ENCODE assay signal across 1 fruit fly cellular context in the genomic region with DNA sequence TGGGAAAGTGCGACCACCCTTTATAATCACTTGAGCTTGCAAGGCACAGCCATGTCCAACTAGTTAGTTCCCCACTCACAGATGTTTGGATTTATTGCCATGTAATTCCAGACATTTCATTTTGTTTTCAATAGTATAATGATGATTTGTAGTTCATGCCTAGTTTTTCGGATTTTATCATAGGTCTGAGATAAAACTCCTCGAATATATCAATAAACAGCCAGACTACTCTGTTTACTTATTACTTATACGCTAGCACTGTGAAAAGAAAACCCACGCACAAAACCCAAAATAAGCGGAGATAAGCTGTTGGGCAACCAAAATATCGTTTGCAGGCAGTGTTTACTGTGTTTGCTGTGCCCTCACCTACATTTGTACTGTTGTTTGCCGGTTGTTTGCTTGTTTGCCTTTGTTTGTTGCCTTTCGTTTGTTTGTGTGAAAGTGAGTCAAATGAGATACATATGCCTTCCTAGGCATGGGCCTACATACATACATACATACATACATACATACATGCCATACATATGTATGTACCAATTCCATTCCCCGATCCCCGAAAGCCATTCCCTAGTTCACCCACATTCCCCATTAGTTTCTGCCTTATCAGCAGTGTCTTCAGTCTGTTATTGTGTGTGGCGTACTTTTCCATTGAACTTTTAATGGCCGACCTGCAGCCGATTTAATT.
A peak's percentile ranks its signal among the peaks of the same experiment; 100 is the strongest.
TF ChIP-seq lines count a peak whose summit lies in the region.

No protein-coding gene starts in this region.

TF ChIP-seq in whole organism, embryonic, 481 proteins besides CTCF, POLR2A, EP300 and RAD21 (continued from another document and continues in another):
- TF ChIP-seq Ssrp (tag; optimal IDR thresholded peaks at IDR 0.05; lab: Kevin White, UChicago) (peak; percentile 47), Hr39 (optimal IDR thresholded peaks at IDR 0.05; lab: Kevin White, UChicago) (no peak), Mad (GFP tag; optimal IDR thresholded peaks at IDR 0.05; lab: Kevin White, UChicago) (no peak), CG9727 (GFP tag; optimal IDR thresholded peaks at IDR 0.05; lab: Kevin White, UChicago) (peak; percentile 85), inv (GFP tag; IDR thresholded peaks at IDR 0.05; lab: Robert Waterston, UW; ENCODE audit: partially characterized antibody) (no peak), CG10979 (tag; optimal IDR thresholded peaks at IDR 0.05; lab: Kevin White, UChicago) (peak; percentile 71), CG34376 (GFP tag; optimal IDR thresholded peaks at IDR 0.05; lab: Kevin White, UChicago) (peak; percentile 56), CG2199 (GFP tag; IDR thresholded peaks at IDR 0.05; lab: Robert Waterston, UW) (no peak), CG4282 (GFP tag; optimal IDR thresholded peaks at IDR 0.05; lab: Kevin White, UChicago) (peak; percentile 31), CG6254 (GFP tag; optimal IDR thresholded peaks at IDR 0.05; lab: Kevin White, UChicago) (peak; percentile 73), ro (GFP tag; IDR thresholded peaks at IDR 0.05; lab: Robert Waterston, UW) (no peak), mam (GFP tag; optimal IDR thresholded peaks at IDR 0.05; lab: Kevin White, UChicago) (peak; percentile 35), Taf1 (GFP tag; IDR thresholded peaks at IDR 0.05; lab: Robert Waterston, UW) (peak; percentile 16; the same call in 1 of the 2 replicates), CG13624 (GFP tag; optimal IDR thresholded peaks at IDR 0.05; lab: Kevin White, UChicago) (no peak), phol (tag; optimal IDR thresholded peaks at IDR 0.05; lab: Kevin White, UChicago) (peak; percentile 52), Hey (tag; optimal IDR thresholded peaks at IDR 0.05; lab: Kevin White, UChicago) (peak; percentile 29), ken (GFP tag; IDR thresholded peaks at IDR 0.05; lab: Robert Waterston, UW) (peak; percentile 58; the same call in 1 of the 3 replicates), C15 (GFP tag; IDR thresholded peaks at IDR 0.05; lab: Robert Waterston, UW) (no peak), tup (GFP tag; optimal IDR thresholded peaks at IDR 0.05; lab: Kevin White, UChicago) (peak; percentile 25), en (GFP tag; optimal IDR thresholded peaks at IDR 0.05; lab: Kevin White, UChicago) (peak; percentile 8), pita (GFP tag; optimal IDR thresholded peaks at IDR 0.05; lab: Kevin White, UChicago) (no peak), sens-2 (GFP tag; IDR thresholded peaks at IDR 0.05; lab: Robert Waterston, UW) (0 out of 2 replicates have a peak, but pooled peaks have one; percentile 40), CG16815 (GFP tag; optimal IDR thresholded peaks at IDR 0.05; lab: Kevin White, UChicago) (peak; percentile 26), gro (GFP tag; optimal IDR thresholded peaks at IDR 0.05; lab: Kevin White, UChicago) (no peak), Trl (optimal IDR thresholded peaks at IDR 0.05; lab: Kevin White, UChicago) (no peak), Trl (GFP tag; optimal IDR thresholded peaks at IDR 0.05; lab: Kevin White, UChicago) (peak; percentile 69), Xbp1 (GFP tag; optimal IDR thresholded peaks at IDR 0.05; lab: Kevin White, UChicago) (peak; percentile 40), CG16813 (GFP tag; IDR thresholded peaks at IDR 0.05; lab: Robert Waterston, UW; ENCODE audit: partially characterized antibody) (no peak), ci (GFP tag; IDR thresholded peaks at IDR 0.05; lab: Robert Waterston, UW) (peak; percentile 83), Deaf1 (tag; optimal IDR thresholded peaks at IDR 0.05; lab: Kevin White, UChicago) (no peak), bsh (GFP tag; optimal IDR thresholded peaks at IDR 0.05; lab: Kevin White, UChicago) (peak in 1 of 2 experiments; percentile 80), lola (GFP tag; optimal IDR thresholded peaks at IDR 0.05; lab: Kevin White, UChicago) (peak in 1 of 3 experiments; percentile 60), NC2β (GFP tag; optimal IDR thresholded peaks at IDR 0.05; lab: Kevin White, UChicago) (peak; percentile 50), CG15073 (GFP tag; optimal IDR thresholded peaks at IDR 0.05; lab: Kevin White, UChicago) (no peak), HLH3B (GFP tag; IDR thresholded peaks at IDR 0.05; lab: Robert Waterston, UW) (peak; percentile 59), nerfin-2 (GFP tag; IDR thresholded peaks at IDR 0.05; lab: Robert Waterston, UW; ENCODE audit: partially characterized antibody) (no peak), seq (GFP tag; IDR thresholded peaks at IDR 0.05; lab: Robert Waterston, UW) (peak; percentile 7; the same call in 1 of the 2 replicates), CG10366 (GFP tag; IDR thresholded peaks at IDR 0.05; lab: Robert Waterston, UW) (peak; percentile 19), hth (optimal IDR thresholded peaks at IDR 0.05; lab: Kevin White, UChicago) (no peak), CG11504 (tag; optimal IDR thresholded peaks at IDR 0.05; lab: Kevin White, UChicago) (peak; percentile 74), CG7556 (GFP tag; optimal IDR thresholded peaks at IDR 0.05; lab: Kevin White, UChicago) (peak; percentile 72), CG33557 (GFP tag; optimal IDR thresholded peaks at IDR 0.05; lab: Kevin White, UChicago) (peak; percentile 88), stwl (tag; optimal IDR thresholded peaks at IDR 0.05; lab: Kevin White, UChicago) (peak; percentile 43), CG1024 (GFP tag; IDR thresholded peaks at IDR 0.05; lab: Robert Waterston, UW) (peak; percentile 45), CG32772 (GFP tag; IDR thresholded peaks at IDR 0.05; lab: Robert Waterston, UW) (0 out of 2 replicates have a peak, but pooled peaks have one; percentile 27), maf-S (GFP tag; optimal IDR thresholded peaks at IDR 0.05; lab: Kevin White, UChicago) (peak; percentile 46), z (GFP tag; IDR thresholded peaks at IDR 0.05; lab: Robert Waterston, UW) (peak; percentile 76), D19B (GFP tag; optimal IDR thresholded peaks at IDR 0.05; lab: Kevin White, UChicago) (peak; percentile 8), run (tag; optimal IDR thresholded peaks at IDR 0.05; lab: Kevin White, UChicago) (peak; percentile 43), CG34422 (GFP tag; IDR thresholded peaks at IDR 0.05; lab: Robert Waterston, UW) (no peak), CG1602 (GFP tag; optimal IDR thresholded peaks at IDR 0.05; lab: Kevin White, UChicago) (peak; percentile 72), sc (optimal IDR thresholded peaks at IDR 0.05; lab: Kevin White, UChicago) (no peak), sc (GFP tag; optimal IDR thresholded peaks at IDR 0.05; lab: Kevin White, UChicago) (peak; percentile 77), CG34224 (GFP tag; IDR thresholded peaks at IDR 0.05; lab: Robert Waterston, UW; ENCODE audit: partially characterized antibody) (no peak), Fer2 (tag; optimal IDR thresholded peaks at IDR 0.05; lab: Kevin White, UChicago) (no peak), ems (GFP tag; optimal IDR thresholded peaks at IDR 0.05; lab: Kevin White, UChicago) (peak; percentile 22), ewg (GFP tag; optimal IDR thresholded peaks at IDR 0.05; lab: Kevin White, UChicago) (peak; percentile 41), Usf (GFP tag; optimal IDR thresholded peaks at IDR 0.05; lab: Kevin White, UChicago) (peak; percentile 41), shn (GFP tag; optimal IDR thresholded peaks at IDR 0.05; lab: Kevin White, UChicago) (peak; percentile 69), mirr (GFP tag; optimal IDR thresholded peaks at IDR 0.05; lab: Kevin White, UChicago) (peak; percentile 63), CG10959 (GFP tag; IDR thresholded peaks at IDR 0.05; lab: Robert Waterston, UW) (peak; percentile 45; the same call in 1 of the 2 replicates), BEAF-32 (GFP tag; optimal IDR thresholded peaks at IDR 0.05; lab: Kevin White, UChicago) (no peak), CG1529 (GFP tag; optimal IDR thresholded peaks at IDR 0.05; lab: Kevin White, UChicago) (peak; percentile 81), CG2712 (tag; optimal IDR thresholded peaks at IDR 0.05; lab: Kevin White, UChicago) (peak; percentile 73), CG2678 (tag; optimal IDR thresholded peaks at IDR 0.05; lab: Kevin White, UChicago) (peak; percentile 80), vfl (GFP tag; optimal IDR thresholded peaks at IDR 0.05; lab: Kevin White, UChicago) (no peak), Myb (GFP tag; optimal IDR thresholded peaks at IDR 0.05; lab: Kevin White, UChicago) (peak; percentile 39), Sry-β (GFP tag; optimal IDR thresholded peaks at IDR 0.05; lab: Kevin White, UChicago) (peak; percentile 57), MBD-R2 (GFP tag; IDR thresholded peaks at IDR 0.05; lab: Robert Waterston, UW) (peak; percentile 19; the same call in 1 of the 2 replicates), PHDP (tag; optimal IDR thresholded peaks at IDR 0.05; lab: Kevin White, UChicago) (peak; percentile 64), CG3847 (GFP tag; IDR thresholded peaks at IDR 0.05; lab: Robert Waterston, UW) (no peak), Dref (GFP tag; IDR thresholded peaks at IDR 0.05; lab: Robert Waterston, UW) (no peak), so (GFP tag; IDR thresholded peaks at IDR 0.05; lab: Robert Waterston, UW) (0 out of 3 replicates have a peak, but pooled peaks have one; percentile 49), kni (GFP tag; optimal IDR thresholded peaks at IDR 0.05; lab: Kevin White, UChicago) (peak; percentile 97), CG3163 (GFP tag; optimal IDR thresholded peaks at IDR 0.05; lab: Kevin White, UChicago) (peak; percentile 57), nom (GFP tag; optimal IDR thresholded peaks at IDR 0.05; lab: Kevin White, UChicago) (no peak), Neu2 (GFP tag; optimal IDR thresholded peaks at IDR 0.05; lab: Kevin White, UChicago; ENCODE audit: borderline replicate concordance) (no peak), Sin3A (optimal IDR thresholded peaks at IDR 0.05; lab: Kevin White, UChicago) (no peak), Blimp-1 (GFP tag; optimal IDR thresholded peaks at IDR 0.05; lab: Kevin White, UChicago) (peak; percentile 92), Dbx (GFP tag; IDR thresholded peaks at IDR 0.05; lab: Robert Waterston, UW) (no peak), CG9876 (GFP tag; optimal IDR thresholded peaks at IDR 0.05; lab: Kevin White, UChicago) (peak; percentile 44), CG6272 (GFP tag; IDR thresholded peaks at IDR 0.05; lab: Robert Waterston, UW) (0 out of 2 replicates have a peak, but pooled peaks have one; percentile 11), GATAe (GFP tag; conservative IDR thresholded peaks at IDR 0.05; lab: Robert Waterston, UW) (peak; percentile 14; the same call in 1 of the 2 replicates), Elba2 (GFP tag; optimal IDR thresholded peaks at IDR 0.05; lab: Kevin White, UChicago) (no peak), tin (GFP tag; optimal IDR thresholded peaks at IDR 0.05; lab: Kevin White, UChicago) (peak; percentile 52), zen2 (GFP tag; IDR thresholded peaks at IDR 0.05; lab: Robert Waterston, UW; ENCODE audit: partially characterized antibody) (no peak), CG5245 (GFP tag; optimal IDR thresholded peaks at IDR 0.05; lab: Kevin White, UChicago) (no peak), slp2 (GFP tag; optimal IDR thresholded peaks at IDR 0.05; lab: Kevin White, UChicago) (peak; percentile 51), otp (GFP tag; IDR thresholded peaks at IDR 0.05; lab: Robert Waterston, UW) (peak; percentile 75; the same call in 2 of the 3 replicates), H2.0 (GFP tag; IDR thresholded peaks at IDR 0.05; lab: Robert Waterston, UW) (peak; percentile 52), Hr3 (GFP tag; optimal IDR thresholded peaks at IDR 0.05; lab: Kevin White, UChicago) (peak; percentile 18), ind (GFP tag; optimal IDR thresholded peaks at IDR 0.05; lab: Kevin White, UChicago) (peak; percentile 60), fd102C (GFP tag; optimal IDR thresholded peaks at IDR 0.05; lab: Kevin White, UChicago) (peak; percentile 92), CG8388 (GFP tag; optimal IDR thresholded peaks at IDR 0.05; lab: Kevin White, UChicago) (peak; percentile 76), Bdp1 (GFP tag; optimal IDR thresholded peaks at IDR 0.05; lab: Kevin White, UChicago) (peak; percentile 58), CG14965 (GFP tag; optimal IDR thresholded peaks at IDR 0.05; lab: Kevin White, UChicago; ENCODE audit: borderline replicate concordance) (peak; percentile 60), Awh (GFP tag; IDR thresholded peaks at IDR 0.05; lab: Robert Waterston, UW) (peak; percentile 63; the same call in 1 of the 2 replicates), pan (optimal IDR thresholded peaks at IDR 0.05; lab: Kevin White, UChicago) (no peak), pan (GFP tag; optimal IDR thresholded peaks at IDR 0.05 in 1 of 2, IDR thresholded peaks at IDR 0.05 in 1 of 2) (peak in 1 of 2 experiments; percentile 41), jumu (GFP tag; optimal IDR thresholded peaks at IDR 0.05; lab: Kevin White, UChicago) (peak; percentile 18), tgo (GFP tag; IDR thresholded peaks at IDR 0.05; lab: Robert Waterston, UW) (no peak; the same call in 2 of the 3 replicates), CG12071 (GFP tag; optimal IDR thresholded peaks at IDR 0.05; lab: Kevin White, UChicago) (peak; percentile 82), Atf6 (GFP tag; IDR thresholded peaks at IDR 0.05; lab: Robert Waterston, UW) (peak; percentile 51; the same call in 1 of the 2 replicates), zfh2 (GFP tag; optimal IDR thresholded peaks at IDR 0.05; lab: Kevin White, UChicago) (no peak), CG17385 (GFP tag; optimal IDR thresholded peaks at IDR 0.05; lab: Kevin White, UChicago) (peak; percentile 60), CG11560 (tag; IDR thresholded peaks at IDR 0.05; lab: Robert Waterston, UW) (no peak), Doc2 (GFP tag; IDR thresholded peaks at IDR 0.05; lab: Robert Waterston, UW) (no peak), CG10267 (tag; optimal IDR thresholded peaks at IDR 0.05; lab: Kevin White, UChicago) (peak; percentile 44), CG6791 (GFP tag; IDR thresholded peaks at IDR 0.05; lab: Robert Waterston, UW; ENCODE audit: partially characterized antibody) (no peak), Dek (tag; optimal IDR thresholded peaks at IDR 0.05; lab: Kevin White, UChicago) (peak; percentile 0), az2 (GFP tag; optimal IDR thresholded peaks at IDR 0.05; lab: Kevin White, UChicago) (peak; percentile 26), pb (GFP tag; optimal IDR thresholded peaks at IDR 0.05; lab: Kevin White, UChicago) (peak; percentile 69), HLHmδ (GFP tag; optimal IDR thresholded peaks at IDR 0.05; lab: Kevin White, UChicago) (peak; percentile 95), CG8089 (GFP tag; optimal IDR thresholded peaks at IDR 0.05; lab: Kevin White, UChicago) (peak; percentile 72), gcm (GFP tag; optimal IDR thresholded peaks at IDR 0.05; lab: Kevin White, UChicago) (peak; percentile 69), CG7271 (tag; optimal IDR thresholded peaks at IDR 0.05; lab: Kevin White, UChicago) (peak; percentile 70), Hmr (GFP tag; optimal IDR thresholded peaks at IDR 0.05; lab: Kevin White, UChicago) (peak; percentile 54), CG7745 (tag; optimal IDR thresholded peaks at IDR 0.05; lab: Kevin White, UChicago) (peak; percentile 79), chif (GFP tag; optimal IDR thresholded peaks at IDR 0.05; lab: Kevin White, UChicago) (peak in 1 of 2 experiments; percentile 58), Lpt (GFP tag; optimal IDR thresholded peaks at IDR 0.05; lab: Kevin White, UChicago) (no peak)
